Worm (Caenorhabditis elegans): ENCODE measurements around the gene R148.7.

R148.7 gene

DNA sequence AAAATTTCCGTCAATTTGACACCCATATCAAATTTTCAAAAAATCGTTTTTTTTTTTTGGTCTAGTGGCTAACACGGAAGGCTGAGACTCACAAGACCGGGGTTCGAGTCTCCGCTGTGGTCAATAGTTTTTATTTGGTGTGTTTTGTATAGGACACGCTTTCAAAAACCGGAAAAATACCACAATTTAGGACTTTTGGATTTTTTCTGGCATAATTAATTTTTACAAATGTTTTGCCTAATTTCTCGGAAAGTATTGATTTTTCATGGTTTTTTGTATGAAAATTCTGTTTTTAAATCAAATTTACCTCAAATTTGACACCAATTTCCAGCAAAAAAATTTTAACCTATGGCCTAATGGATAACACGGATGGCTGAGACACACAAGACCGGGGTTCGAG, 12.2 kb downstream of the R148.7 start, which contains the start of gene mks-1:
Gene mks-1, plus strand, starts transcription at position 301 of the 400 bp plus-strand sequence.
- TF ChIP-seq unc-62 (GFP tag; optimal IDR thresholded peaks at IDR 0.05): no peak

DNA sequence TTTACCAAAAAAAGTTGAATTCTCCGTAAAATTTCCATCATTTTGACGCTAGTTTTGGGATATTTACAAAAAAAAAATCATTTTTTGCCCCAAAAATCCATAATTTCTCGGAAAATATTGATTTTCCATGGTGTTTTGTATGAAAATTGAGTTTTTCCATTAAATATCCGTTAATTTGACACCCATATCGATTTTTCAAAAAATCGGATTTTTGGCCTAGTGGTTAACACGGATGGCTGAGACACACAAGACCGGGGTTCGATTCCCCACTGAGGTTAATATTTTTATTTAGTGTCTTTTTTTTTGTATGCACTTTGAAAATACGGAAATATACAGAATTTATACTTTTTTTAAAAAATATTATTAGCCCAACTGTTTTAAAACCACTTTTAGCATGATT, 13.0 kb downstream of the R148.7 start:
- no peak for TF ChIP-seq unc-62 (GFP tag; optimal IDR thresholded peaks at IDR 0.05)

DNA sequence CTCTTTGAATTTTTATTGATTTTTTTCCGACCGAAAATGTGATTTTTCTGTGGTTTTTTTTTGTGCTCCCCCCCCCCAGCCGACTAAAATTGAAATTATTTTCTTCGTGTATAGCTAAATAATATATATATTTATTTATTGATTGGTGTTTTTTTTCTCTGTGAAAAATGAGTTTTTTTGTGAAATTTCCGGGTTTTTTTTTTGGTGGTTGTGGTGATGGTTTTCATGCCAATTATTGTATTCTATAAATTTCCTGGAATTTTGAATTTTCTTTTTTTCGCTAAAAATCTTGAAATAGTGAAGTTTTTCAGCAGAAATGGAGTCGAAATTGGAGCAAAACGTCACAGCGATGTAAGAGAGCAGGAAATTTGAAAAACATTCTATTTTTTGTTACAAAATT, 14.8 kb downstream of the R148.7 start, which contains the start of gene lmtr-5:
Gene lmtr-5, plus strand, starts transcription at position 301 of the 400 bp plus-strand sequence.
- no peak for TF ChIP-seq unc-62 (GFP tag; optimal IDR thresholded peaks at IDR 0.05)

DNA sequence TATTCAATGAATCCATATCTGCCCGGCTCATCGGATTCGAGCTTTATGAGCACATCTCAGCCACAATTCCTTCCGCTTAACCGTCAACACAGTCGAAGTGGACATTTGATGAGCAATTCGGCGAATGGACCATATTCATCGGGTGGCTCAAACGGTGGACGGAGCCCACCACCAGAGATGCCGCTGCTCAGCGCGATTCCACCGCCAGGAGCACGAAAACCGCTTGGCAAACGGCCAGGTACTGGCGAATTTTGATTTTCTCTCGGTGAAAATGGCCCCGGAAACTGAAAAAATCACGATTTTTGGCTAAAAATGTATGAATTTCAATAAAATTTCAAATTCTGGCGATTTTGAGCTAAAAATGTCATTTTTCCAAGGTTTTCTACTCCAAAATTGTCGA, 18.4 kb downstream of the R148.7 start:
- no peak for TF ChIP-seq unc-62 (GFP tag; optimal IDR thresholded peaks at IDR 0.05)

DNA sequence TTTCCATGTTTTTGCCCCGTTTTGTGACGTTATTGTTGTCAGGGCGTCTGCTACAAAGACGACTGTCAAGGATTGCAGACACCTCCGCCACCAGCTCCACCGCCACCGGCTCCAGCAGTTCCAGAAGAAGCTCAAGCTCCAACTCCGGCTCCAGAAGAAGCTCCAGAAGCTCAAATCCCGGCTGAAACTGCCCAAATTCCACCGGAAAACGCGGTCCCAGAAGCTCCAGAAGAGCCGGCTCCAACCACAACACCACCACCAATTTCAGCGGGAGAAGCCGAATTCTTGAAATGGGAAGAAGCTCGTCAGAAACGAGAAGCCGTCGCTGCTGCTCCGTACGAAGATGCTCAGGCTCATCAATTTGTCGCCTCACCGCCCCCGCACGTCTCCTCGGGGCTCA, 21.4 kb downstream of the R148.7 start:
- no peak for TF ChIP-seq unc-62 (GFP tag; optimal IDR thresholded peaks at IDR 0.05)

DNA sequence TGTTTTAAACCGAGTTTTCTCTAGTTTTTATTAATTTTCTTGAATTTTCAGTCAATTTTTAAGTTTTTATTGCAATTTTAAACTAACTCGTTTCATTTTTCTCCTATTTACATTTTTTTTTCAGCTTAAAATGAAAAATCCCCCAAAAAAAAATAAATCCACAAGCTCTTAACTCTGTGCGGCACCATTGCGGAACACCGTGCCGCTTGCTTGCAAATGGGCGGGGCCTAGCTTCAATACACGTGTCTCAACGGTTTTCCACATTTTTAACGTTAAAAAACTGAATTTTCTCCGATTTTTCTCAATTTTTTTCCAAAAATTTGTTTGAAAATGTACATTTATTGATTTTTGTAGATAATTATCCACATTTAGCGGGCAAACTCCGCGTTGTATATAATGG, 23.2 kb downstream of the R148.7 start, which contains the start of gene R148.3:
Gene R148.3, plus strand, starts transcription at position 347 of the 400 bp plus-strand sequence.
- no peak for TF ChIP-seq unc-62 (GFP tag; optimal IDR thresholded peaks at IDR 0.05)

DNA sequence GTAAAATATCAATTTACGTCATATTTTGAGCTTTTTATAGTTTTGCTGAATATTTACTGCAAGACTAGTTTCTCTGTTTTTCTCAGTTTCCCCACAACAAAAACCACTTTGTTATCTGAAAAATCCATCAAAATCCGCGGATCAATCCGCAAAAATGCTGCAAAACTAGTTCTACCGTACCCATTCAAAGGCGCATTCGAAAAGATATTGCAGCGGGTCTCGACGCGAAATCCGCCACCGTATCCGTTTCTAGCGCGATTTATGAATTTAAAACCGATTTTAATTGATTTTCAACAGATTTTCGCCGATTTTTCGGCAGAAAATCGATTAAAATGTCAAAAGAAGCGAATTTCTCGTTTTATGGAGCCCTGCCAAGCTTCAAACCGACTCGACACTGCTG, 26.8 kb downstream of the R148.7 start, which contains the start of gene R148.4:
Gene R148.4, plus strand, starts transcription at position 211 of the 400 bp plus-strand sequence.
- no peak for TF ChIP-seq unc-62 (GFP tag; optimal IDR thresholded peaks at IDR 0.05)

DNA sequence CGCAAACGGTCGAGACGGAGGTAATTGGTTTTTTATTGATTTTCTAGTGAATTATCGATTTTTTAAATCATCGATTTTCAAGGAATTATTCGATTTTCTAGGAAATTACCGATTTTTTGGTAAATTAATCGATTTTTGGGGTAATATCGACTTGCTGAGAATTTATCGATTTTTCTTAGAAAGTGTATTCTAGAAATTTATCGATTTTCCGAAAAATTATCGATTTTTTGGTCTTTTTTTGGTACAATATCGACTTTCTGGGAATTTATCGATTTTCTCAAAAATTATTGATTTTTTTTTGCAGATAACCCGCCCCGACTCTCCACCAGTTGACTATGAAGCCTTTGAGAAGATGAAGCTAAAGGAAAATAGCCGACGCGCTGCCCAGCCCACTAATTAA, 27.7 kb downstream of the R148.7 start:
- TF ChIP-seq unc-62 (GFP tag; optimal IDR thresholded peaks at IDR 0.05): no peak

DNA sequence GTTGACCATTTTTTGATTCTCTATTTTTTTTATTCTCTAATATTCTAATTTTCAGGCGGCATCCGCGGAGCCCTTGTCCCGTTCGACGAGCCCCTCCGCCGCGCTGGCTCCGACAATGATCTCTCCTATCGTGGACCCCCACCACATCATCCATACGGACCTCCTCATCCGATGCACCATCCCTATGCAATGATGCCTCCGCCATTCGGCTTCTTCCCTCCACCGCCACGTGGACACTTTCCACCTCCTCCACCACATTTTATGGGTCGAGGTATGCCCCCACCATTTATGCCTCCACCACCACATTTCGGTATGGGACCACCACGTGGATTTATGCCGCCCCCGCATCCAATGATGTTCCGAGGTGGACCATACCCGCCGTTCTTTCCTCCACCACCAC, 28.9 kb downstream of the R148.7 start:
- TF ChIP-seq unc-62 (GFP tag; optimal IDR thresholded peaks at IDR 0.05): no peak

DNA sequence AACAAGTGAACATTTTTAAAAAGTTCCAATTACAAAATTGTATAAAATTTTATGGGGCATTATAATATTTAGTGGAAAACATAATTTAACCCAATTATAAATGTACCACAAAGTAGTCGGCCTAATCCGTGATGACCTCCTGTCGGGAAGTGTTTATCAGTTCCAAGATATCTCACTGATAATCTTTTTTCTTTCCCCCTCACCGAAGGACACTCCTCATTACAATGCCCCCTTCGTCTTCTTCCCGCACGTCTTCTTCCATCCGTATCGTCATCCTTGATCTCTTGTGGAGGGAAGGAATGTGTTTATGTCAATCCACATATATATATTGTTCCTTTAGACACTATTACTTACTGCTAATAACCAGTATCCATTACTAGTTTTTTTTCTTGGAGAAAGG, 32.9 kb downstream of the R148.7 start, which contains the start of gene R148.5:
Gene R148.5, plus strand, starts transcription at position 331 of the 400 bp plus-strand sequence.
- no peak for TF ChIP-seq unc-62 (GFP tag; optimal IDR thresholded peaks at IDR 0.05)

DNA sequence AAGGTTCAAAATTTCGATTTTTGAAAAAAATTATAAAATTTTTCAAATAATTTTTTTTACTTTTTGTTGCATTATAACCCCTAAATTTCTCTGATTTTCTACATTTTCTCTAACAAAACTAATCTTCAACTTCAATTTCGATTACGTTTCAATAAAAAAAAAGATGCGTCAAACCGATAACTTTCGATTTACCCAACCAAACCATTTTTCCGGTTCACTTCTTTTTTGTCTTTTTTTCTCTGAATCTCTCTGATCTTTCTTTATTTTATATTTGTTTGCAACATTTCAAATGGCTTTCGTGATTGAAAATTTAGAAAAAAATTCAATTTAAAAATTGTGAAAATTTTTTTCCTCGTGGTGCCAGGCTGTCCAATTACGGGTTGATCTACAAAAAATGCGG, 34.8 kb downstream of the R148.7 start:
- no peak for TF ChIP-seq unc-62 (GFP tag; optimal IDR thresholded peaks at IDR 0.05)

DNA sequence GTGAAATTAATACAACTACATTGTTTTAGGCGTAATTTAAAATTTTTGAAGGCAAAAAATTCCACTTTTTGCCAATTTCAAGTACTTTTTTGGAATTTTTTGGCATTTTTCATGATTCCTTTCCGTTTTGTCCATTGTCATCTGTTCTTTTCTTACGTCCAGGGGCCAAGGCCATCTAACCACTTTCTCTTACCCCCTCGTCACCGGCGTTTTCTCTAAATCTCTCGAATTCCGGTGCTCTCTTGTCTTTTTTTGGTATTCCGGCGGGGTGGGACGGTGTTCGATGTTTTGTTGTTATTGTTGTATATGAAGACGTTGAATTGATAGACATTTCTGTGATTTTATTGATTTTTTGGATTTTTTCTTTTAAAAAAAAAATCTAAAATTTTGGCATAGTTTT, 36.6 kb downstream of the R148.7 start:
- no peak for TF ChIP-seq unc-62 (GFP tag; optimal IDR thresholded peaks at IDR 0.05)

DNA sequence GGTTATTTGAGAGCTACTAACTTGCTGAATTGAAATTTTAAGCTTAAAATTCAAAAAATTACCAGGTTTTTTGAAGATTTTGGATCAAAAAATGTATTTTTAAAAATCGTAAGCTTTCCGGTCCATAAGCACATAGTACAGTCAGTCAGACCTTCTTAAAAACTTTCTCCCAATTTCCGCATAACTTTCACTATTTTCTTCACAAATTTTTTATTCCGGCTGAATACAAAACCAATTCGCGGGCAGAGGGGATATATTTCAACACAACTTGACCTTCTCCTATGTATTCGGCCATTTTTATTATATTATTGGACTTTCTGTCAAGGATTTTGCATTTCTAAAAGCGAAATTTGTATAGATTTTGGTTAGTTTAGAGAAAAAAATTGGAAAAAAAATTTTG, 37.7 kb downstream of the R148.7 start:
- no peak for TF ChIP-seq unc-62 (GFP tag; optimal IDR thresholded peaks at IDR 0.05)

DNA sequence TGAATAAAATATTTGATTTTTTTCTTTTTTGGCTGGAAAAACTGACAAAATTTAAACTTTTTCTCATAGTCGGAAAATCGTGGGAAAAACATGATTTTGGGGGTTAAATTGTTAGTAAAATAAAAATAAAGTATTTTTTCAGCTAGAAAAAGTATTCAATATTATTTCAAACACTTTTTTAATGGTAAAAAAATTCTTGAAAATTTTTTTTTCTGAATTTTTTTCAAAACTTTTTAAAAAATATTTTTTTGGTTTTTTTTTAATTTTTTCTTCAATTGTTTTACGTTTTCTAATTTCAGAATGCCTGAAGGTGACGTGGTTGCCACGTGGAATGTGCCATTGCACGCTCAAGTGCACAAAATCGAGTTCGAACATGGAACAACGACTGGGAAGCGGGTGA, 43.2 kb downstream of the R148.7 start, which contains the start of gene C44B11.1:
Gene C44B11.1, plus strand, starts transcription at position 301 of the 400 bp plus-strand sequence.
- TF ChIP-seq unc-62 (GFP tag; optimal IDR thresholded peaks at IDR 0.05): no peak

DNA sequence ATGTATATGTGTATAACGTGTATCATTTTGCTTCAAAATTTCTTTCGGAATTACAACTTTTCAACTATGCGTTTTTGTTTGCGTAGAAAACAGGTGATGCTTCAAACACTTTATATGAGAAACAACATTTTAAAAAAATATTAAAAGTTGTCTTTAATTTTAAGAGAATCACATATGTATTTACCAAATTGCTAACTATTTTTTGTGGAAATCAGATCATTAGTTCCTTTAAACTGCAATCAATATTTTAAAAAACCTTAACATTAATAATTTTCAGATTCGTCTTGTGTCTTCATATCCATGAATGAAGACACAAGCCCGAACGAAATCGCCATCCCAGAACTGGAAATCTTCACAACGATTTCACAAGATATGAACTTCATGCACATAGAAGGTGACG, 45.4 kb downstream of the R148.7 start, which contains the start of gene C44B11.6:
Gene C44B11.6, plus strand, starts transcription at position 301 of the 400 bp plus-strand sequence.
- TF ChIP-seq unc-62 (GFP tag; optimal IDR thresholded peaks at IDR 0.05): no peak
